Fruit fly (Drosophila melanogaster) whole organism, embryonic: ENCODE measurements around the gene CG44362.
A peak's percentile ranks its signal among the peaks of the same experiment; 100 is the strongest.

ENCODE experiments used
- Adf1 ChIP-seq: fragments of 200-800 bp; sonication (Bioruptor generic); IDR thresholded peaks from 2 replicates; pipeline ENCODE4 v1.3.6; 2022; ENCODE audit warnings: missing biosample characterization, missing genetic modification characterization
- Antp ChIP-seq: fragments of 200-800 bp; sonication (Bioruptor generic); optimal IDR thresholded peaks from 3 replicates; lab custom pipeline; 2016; ENCODE audit warnings: missing biosample characterization, missing genetic modification characterization
- Asciz ChIP-seq: fragments of 200-800 bp; sonication (Bioruptor generic); optimal IDR thresholded peaks from 2 replicates; lab custom pipeline; 2017; ENCODE audit warnings: missing biosample characterization, mild to moderate bottlenecking, missing genetic modification characterization, missing genetic modification reagents
- CG10274 ChIP-seq: fragments of 200-800 bp; sonication (Bioruptor generic); optimal IDR thresholded peaks from 3 replicates; lab custom pipeline; 2017; ENCODE audit warnings: missing biosample characterization, mild to moderate bottlenecking, missing genetic modification characterization
- CG10979 ChIP-seq: fragments of 200-800 bp; sonication (Bioruptor generic); optimal IDR thresholded peaks from 2 replicates; lab custom pipeline; 2018; ENCODE audit warnings: missing biosample characterization, mild to moderate bottlenecking, missing genetic modification characterization, moderate library complexity
- CG11085 ChIP-seq: fragments of 200-800 bp; sonication (Bioruptor generic); IDR thresholded peaks from 2 replicates; pipeline ENCODE4 v1.3.6; 2022; ENCODE audit warnings: missing biosample characterization, missing genetic modification characterization
- CG11456 ChIP-seq: fragments of 200-800 bp; sonication (Bioruptor generic); IDR thresholded peaks from 3 replicates; pipeline ENCODE4 v1.3.6; 2022; ENCODE audit warnings: missing biosample characterization, missing genetic modification characterization
- CG11695 ChIP-seq: fragments of 200-800 bp; sonication (Bioruptor generic); IDR thresholded peaks from 3 replicates; pipeline ENCODE4 v1.3.6; 2022; ENCODE audit warnings: missing biosample characterization, missing genetic modification characterization
- CG17612 ChIP-seq: fragments of 200-800 bp; sonication (Bioruptor generic); IDR thresholded peaks from 2 replicates; pipeline ENCODE4 v1.3.6; 2022; ENCODE audit warnings: missing biosample characterization, missing genetic modification characterization
- CG1792 ChIP-seq: fragments of 200-800 bp; sonication (Bioruptor generic); optimal IDR thresholded peaks from 2 replicates; lab custom pipeline; 2016; ENCODE audit warnings: missing biosample characterization, missing genetic modification characterization
- CG18599 ChIP-seq: fragments of 200-800 bp; sonication (Bioruptor generic); optimal IDR thresholded peaks from 3 replicates; lab custom pipeline; 2017; ENCODE audit warnings: missing biosample characterization, missing genetic modification characterization, mild to moderate bottlenecking, moderate library complexity, missing genetic modification reagents
- CG2678 ChIP-seq: fragments of 200-800 bp; sonication (Bioruptor generic); optimal IDR thresholded peaks from 3 replicates; lab custom pipeline; 2019; ENCODE audit warnings: missing biosample characterization, mild to moderate bottlenecking, missing genetic modification characterization, moderate library complexity
- CG31441 ChIP-seq: fragments of 200-800 bp; sonication (Bioruptor generic); IDR thresholded peaks from 2 replicates; pipeline ENCODE4 v1.3.6; 2022; ENCODE audit warnings: missing biosample characterization, missing genetic modification characterization
- CG34376 ChIP-seq: fragments of 200-800 bp; sonication (Bioruptor generic); optimal IDR thresholded peaks from 2 replicates; lab custom pipeline; 2018; ENCODE audit warnings: missing biosample characterization, mild to moderate bottlenecking, missing genetic modification characterization
- CG42726 ChIP-seq: fragments of 200-800 bp; sonication (Bioruptor generic); IDR thresholded peaks from 2 replicates; pipeline ENCODE4 v1.3.6; 2022; ENCODE audit warnings: missing biosample characterization, missing genetic modification characterization; ENCODE audit not compliant: partially characterized antibody
- CG4282 ChIP-seq: fragments of 200-800 bp; sonication (Bioruptor generic); optimal IDR thresholded peaks from 2 replicates; lab custom pipeline; 2016; ENCODE audit warnings: missing biosample characterization, missing genetic modification characterization
- CG4424 ChIP-seq: fragments of 200-800 bp; sonication (Bioruptor generic); optimal IDR thresholded peaks from 3 replicates; lab custom pipeline; 2016; ENCODE audit warnings: missing biosample characterization, missing genetic modification characterization
- CG7372 ChIP-seq: fragments of 200-800 bp; sonication (Bioruptor generic); IDR thresholded peaks from 2 replicates; pipeline ENCODE4 v1.3.6; 2022; ENCODE audit warnings: missing biosample characterization, missing genetic modification characterization
- CG8359 ChIP-seq: fragments of 200-800 bp; sonication (Bioruptor generic); optimal IDR thresholded peaks from 2 replicates; lab custom pipeline; 2017; ENCODE audit warnings: missing biosample characterization, mild to moderate bottlenecking, missing genetic modification characterization, borderline replicate concordance
- CG9437 ChIP-seq: fragments of 200-800 bp; sonication (Bioruptor generic); optimal IDR thresholded peaks from 2 replicates; lab custom pipeline; 2018; ENCODE audit warnings: missing biosample characterization, mild to moderate bottlenecking, missing genetic modification characterization
- CkIIα-i1 ChIP-seq: fragments of 200-800 bp; sonication (Bioruptor generic); IDR thresholded peaks from 2 replicates; pipeline ENCODE4 v1.3.6; 2022; ENCODE audit warnings: missing biosample characterization, missing genetic modification characterization
- Dad ChIP-seq: fragments of 200-800 bp; sonication (Bioruptor generic); optimal IDR thresholded peaks from 3 replicates; lab custom pipeline; 2016; ENCODE audit warnings: missing biosample characterization, missing genetic modification characterization
- Dek ChIP-seq: fragments of 200-800 bp; sonication (Bioruptor generic); optimal IDR thresholded peaks from 3 replicates; lab custom pipeline; 2019; ENCODE audit warnings: missing biosample characterization, mild to moderate bottlenecking, missing genetic modification characterization, moderate library complexity
- Dip3 ChIP-seq: fragments of 200-800 bp; sonication (Bioruptor generic); optimal IDR thresholded peaks from 3 replicates; lab custom pipeline; 2016; ENCODE audit warnings: missing biosample characterization, missing genetic modification characterization
- Doc3 ChIP-seq: fragments of 200-800 bp; sonication (Bioruptor generic); IDR thresholded peaks from 3 replicates; pipeline ENCODE4 v1.3.6; 2022; ENCODE audit warnings: missing biosample characterization, missing genetic modification characterization; ENCODE audit not compliant: partially characterized antibody
- Gsc ChIP-seq: fragments of 200-800 bp; sonication (Bioruptor generic); IDR thresholded peaks from 2 replicates; pipeline ENCODE4 v1.3.6; 2022; ENCODE audit warnings: missing biosample characterization, missing genetic modification characterization
- Hsf ChIP-seq: fragments of 200-800 bp; sonication (Bioruptor generic); optimal IDR thresholded peaks from 3 replicates; lab custom pipeline; 2016; ENCODE audit warnings: missing biosample characterization, missing genetic modification characterization
- NC2α ChIP-seq: fragments of 200-800 bp; sonication (Bioruptor generic); optimal IDR thresholded peaks from 2 replicates; lab custom pipeline; 2016; ENCODE audit warnings: missing biosample characterization, missing genetic modification characterization
- Oli ChIP-seq: fragments of 200-800 bp; sonication (Bioruptor generic); optimal IDR thresholded peaks from 2 replicates; lab custom pipeline; 2018; ENCODE audit warnings: missing biosample characterization, mild to moderate bottlenecking, missing genetic modification characterization, moderate library complexity
- Optix ChIP-seq: fragments of 200-800 bp; sonication (Bioruptor generic); IDR thresholded peaks from 3 replicates; pipeline ENCODE4 v1.3.6; 2022; ENCODE audit warnings: missing biosample characterization, missing genetic modification characterization
- Ravus ChIP-seq: fragments of 200-800 bp; sonication (Bioruptor generic); IDR thresholded peaks from 2 replicates; pipeline ENCODE4 v1.3.6; 2022; ENCODE audit warnings: missing biosample characterization, missing genetic modification characterization
- Sox102F ChIP-seq: fragments of 200-800 bp; sonication (Bioruptor generic); optimal IDR thresholded peaks from 2 replicates; lab custom pipeline; 2018; ENCODE audit warnings: missing biosample characterization, mild to moderate bottlenecking, missing genetic modification characterization, moderate library complexity
- Sry-β ChIP-seq: fragments of 200-800 bp; sonication (Bioruptor generic); optimal IDR thresholded peaks from 2 replicates; lab custom pipeline; 2018; ENCODE audit warnings: missing biosample characterization, mild to moderate bottlenecking, missing genetic modification characterization, moderate library complexity
- Taf1 ChIP-seq: fragments of 200-800 bp; sonication (Bioruptor generic); IDR thresholded peaks from 2 replicates; pipeline ENCODE4 v1.3.6; 2022; ENCODE audit warnings: missing biosample characterization, missing genetic modification characterization
- ase ChIP-seq: fragments of 200-800 bp; sonication (Bioruptor generic); IDR thresholded peaks from 3 replicates; pipeline ENCODE4 v1.3.6; 2022; ENCODE audit warnings: missing biosample characterization, missing genetic modification characterization
- ash1 ChIP-seq: fragments of 200-800 bp; sonication (Bioruptor generic); optimal IDR thresholded peaks from 2 replicates; lab custom pipeline; 2018; ENCODE audit warnings: missing biosample characterization, mild to moderate bottlenecking, missing genetic modification characterization
- chinmo ChIP-seq: fragments of 200-800 bp; sonication (Bioruptor generic); IDR thresholded peaks from 4 replicates; pipeline ENCODE4 v1.3.6; 2022; ENCODE audit warnings: missing biosample characterization, missing genetic modification characterization; ENCODE audit not compliant: partially characterized antibody
- crc ChIP-seq: fragments of 200-800 bp; sonication (Bioruptor generic); optimal IDR thresholded peaks from 2 replicates; lab custom pipeline; 2016; ENCODE audit warnings: missing biosample characterization, missing genetic modification characterization
- cwo ChIP-seq: fragments of 200-800 bp; sonication (Bioruptor generic); optimal IDR thresholded peaks from 3 replicates; lab custom pipeline; 2017; ENCODE audit warnings: missing biosample characterization, missing genetic modification characterization, mild to moderate bottlenecking, moderate library complexity, missing genetic modification reagents
- eyg ChIP-seq: fragments of 200-800 bp; sonication (Bioruptor generic); optimal IDR thresholded peaks from 3 replicates; lab custom pipeline; 2016; ENCODE audit warnings: missing biosample characterization, missing genetic modification characterization
- grau ChIP-seq: fragments of 200-800 bp; optimal IDR thresholded peaks from 3 replicates; lab custom pipeline; 2019; ENCODE audit warnings: missing biosample characterization, mild to moderate bottlenecking, missing genetic modification characterization, moderate library complexity
- org-1 ChIP-seq: fragments of 200-800 bp; sonication (Bioruptor generic); optimal IDR thresholded peaks from 2 replicates; lab custom pipeline; 2017; ENCODE audit warnings: missing biosample characterization, missing genetic modification characterization
- sisA ChIP-seq: fragments of 200-800 bp; sonication (Bioruptor generic); IDR thresholded peaks from 2 replicates; pipeline ENCODE4 v1.3.6; 2022; ENCODE audit warnings: missing biosample characterization, missing genetic modification characterization
- tap ChIP-seq: fragments of 200-800 bp; optimal IDR thresholded peaks from 3 replicates; lab custom pipeline; 2019; ENCODE audit warnings: missing biosample characterization, mild to moderate bottlenecking, missing genetic modification characterization, moderate library complexity
- tll ChIP-seq, 2 experiments: fragments of 200-800 bp in 1 of 2; fragments of >200 bp in 1 of 2; sonication (Bioruptor generic) in 1 of 2; optimal IDR thresholded peaks; 2 replicates each; lab custom pipeline; 2017 to 2019; ENCODE audit warnings: missing biosample characterization in 2 of 2, missing genetic modification characterization in 2 of 2, mild to moderate bottlenecking in 1 of 2, moderate library complexity in 1 of 2
- trem ChIP-seq: fragments of 200-800 bp; optimal IDR thresholded peaks from 3 replicates; lab custom pipeline; 2019; ENCODE audit warnings: missing biosample characterization, mild to moderate bottlenecking, missing genetic modification characterization, moderate library complexity
- trh ChIP-seq: fragments of 200-800 bp; sonication (Bioruptor generic); optimal IDR thresholded peaks from 2 replicates; lab custom pipeline; 2016; ENCODE audit warnings: missing biosample characterization, missing genetic modification characterization
- usp ChIP-seq: fragments of >200 bp; optimal IDR thresholded peaks from 2 replicates; lab custom pipeline; 2017; ENCODE audit warnings: missing biosample characterization, missing genetic modification characterization

The CG44362 gene

dm6 chr3L:11350680-11351665 is 46.4 kb upstream of the CG44362 start (continued):
- TF ChIP-seq CG4282 (GFP tag; lab: Kevin White, UChicago): no peak
- TF ChIP-seq org-1: no peak
- peak; percentile 56 for TF ChIP-seq Dip3
- peak; percentile 58 for TF ChIP-seq Asciz (GFP tag; lab: Kevin White, UChicago)
- peak; percentile 40 for TF ChIP-seq trem (tag; lab: Kevin White, UChicago)
- no peak for TF ChIP-seq tll (GFP tag; optimal IDR thresholded peaks at IDR 0.05; lab: Kevin White, UChicago)
- peak; percentile 76 for TF ChIP-seq CG11456
- no peak for TF ChIP-seq trh (GFP tag; lab: Kevin White, UChicago)
- TF ChIP-seq CG7372 (GFP tag; lab: Robert Waterston, UW): no peak
- peak; percentile 70 for TF ChIP-seq CG4424
- TF ChIP-seq CG8359 (GFP tag; lab: Kevin White, UChicago): no peak
- TF ChIP-seq Dek (tag; lab: Kevin White, UChicago): no peak
- peak; percentile 47; the same call in 2 of the 3 replicates for TF ChIP-seq ase (GFP tag; lab: Robert Waterston, UW)
- peak; percentile 92 for TF ChIP-seq CG10979 (tag; lab: Kevin White, UChicago)
- peak; percentile 85 for TF ChIP-seq grau (tag; lab: Kevin White, UChicago)
- TF ChIP-seq CG42726 (GFP tag; lab: Robert Waterston, UW): no peak
- TF ChIP-seq CG9437 (GFP tag; lab: Kevin White, UChicago): peak; percentile 80
- TF ChIP-seq tap: peak; percentile 43
- TF ChIP-seq Hsf: peak; percentile 28
- peak; percentile 63 for TF ChIP-seq Oli (tag; lab: Kevin White, UChicago)
- no peak for TF ChIP-seq CkIIα-i1
- peak; percentile 83 for TF ChIP-seq CG2678 (tag; lab: Kevin White, UChicago)
- no peak for TF ChIP-seq Sry-β (GFP tag; lab: Kevin White, UChicago)
- peak; percentile 3 for TF ChIP-seq Dad
- no peak for TF ChIP-seq Doc3 (GFP tag; lab: Robert Waterston, UW)
- TF ChIP-seq eyg (GFP tag; lab: Kevin White, UChicago): no peak
- 0 out of 3 replicates have a peak, but pooled peaks have one; percentile 25 for TF ChIP-seq Optix
- no peak for TF ChIP-seq usp (GFP tag; lab: Kevin White, UChicago)
- peak; percentile 33; the same call in 1 of the 2 replicates for TF ChIP-seq Adf1 (GFP tag; lab: Robert Waterston, UW)
- TF ChIP-seq NC2α: no peak
- TF ChIP-seq Antp (GFP tag; lab: Kevin White, UChicago): no peak
- peak; percentile 20 for TF ChIP-seq ash1 (GFP tag; lab: Kevin White, UChicago)
- no peak for TF ChIP-seq Ravus (GFP tag; lab: Robert Waterston, UW)
- TF ChIP-seq CG1792: no peak
- TF ChIP-seq cwo: peak; percentile 62
- TF ChIP-seq CG17612 (GFP tag; lab: Robert Waterston, UW): no peak
- TF ChIP-seq CG11695 (GFP tag; lab: Robert Waterston, UW): peak; percentile 31; the same call in 1 of the 3 replicates
- peak; percentile 40; the same call in 1 of the 2 replicates for TF ChIP-seq sisA
- TF ChIP-seq chinmo: peak; percentile 93
- peak; percentile 64 for TF ChIP-seq Sox102F (GFP tag; lab: Kevin White, UChicago)
- TF ChIP-seq CG34376 (GFP tag; lab: Kevin White, UChicago): no peak
- peak; percentile 36; the same call in 1 of the 2 replicates for TF ChIP-seq CG31441 (GFP tag; lab: Robert Waterston, UW)
- no peak for TF ChIP-seq crc (GFP tag; lab: Kevin White, UChicago)
- TF ChIP-seq CG10274 (GFP tag; lab: Kevin White, UChicago): no peak
- peak; percentile 14; the same call in 1 of the 2 replicates for TF ChIP-seq CG11085 (GFP tag; lab: Robert Waterston, UW)
- no peak for TF ChIP-seq Gsc (GFP tag; lab: Robert Waterston, UW)
- TF ChIP-seq Taf1 (GFP tag; lab: Robert Waterston, UW): no peak; the same call in 1 of the 2 replicates
- TF ChIP-seq CG18599 (GFP tag; lab: Kevin White, UChicago): no peak
